Fruit fly (Drosophila melanogaster): ENCODE data around the gene MBD-R2.

Gene MBD-R2

dm6 chr3R:12381130-12381700, 25.1 kb upstream of the MBD-R2 start:
- TF ChIP-seq tj (GFP tag; optimal IDR thresholded peaks at IDR 0.05) (no peak), CG12768 (GFP tag; optimal IDR thresholded peaks at IDR 0.05) (peak; percentile 39)

dm6 chr3R:12379708-12380107, 23.6 kb upstream of the MBD-R2 start, which contains the start of gene GstD8:
TSS of gene GstD8 (plus strand) at chr3R:12380008.
- TF ChIP-seq bab1 (GFP tag; optimal IDR thresholded peaks at IDR 0.05): no peak
- TF ChIP-seq ovo (GFP tag; optimal IDR thresholded peaks at IDR 0.05): no peak
- TF ChIP-seq cnc (optimal IDR thresholded peaks at IDR 0.05): no peak
- TF ChIP-seq toe (GFP tag; optimal IDR thresholded peaks at IDR 0.05): no peak
- TF ChIP-seq pad (GFP tag; optimal IDR thresholded peaks at IDR 0.05): no peak
- TF ChIP-seq kay (GFP tag; ENCODE audit: borderline replicate concordance): no peak

dm6 chr3R:12379249-12379648, 23.2 kb upstream of the MBD-R2 start:
- no peak for TF ChIP-seq CG11617 (GFP tag; optimal IDR thresholded peaks at IDR 0.05)
- TF ChIP-seq CG7045 (GFP tag; optimal IDR thresholded peaks at IDR 0.05): no peak
- no peak for TF ChIP-seq tj (GFP tag; optimal IDR thresholded peaks at IDR 0.05)

- TF ChIP-seq CG7045 (GFP tag; optimal IDR thresholded peaks at IDR 0.05) (no peak), CG1620 (GFP tag; optimal IDR thresholded peaks at IDR 0.05) (no peak), Mnt (GFP tag; optimal IDR thresholded peaks at IDR 0.05) (no peak), kay (GFP tag; ENCODE audit: borderline replicate concordance) (peak; percentile 18), CG14711 (tag; optimal IDR thresholded peaks at IDR 0.05) (no peak)
Observed at dm6 chr3R:12378200-12378599, 22.1 kb upstream of the MBD-R2 start, which contains the start of gene GstD7. TSS of gene GstD7 (plus strand) at chr3R:12378500.

- TF ChIP-seq CG12768 (GFP tag; optimal IDR thresholded peaks at IDR 0.05) (no peak), CG33017 (tag; optimal IDR thresholded peaks at IDR 0.05) (no peak), CG11617 (GFP tag; optimal IDR thresholded peaks at IDR 0.05) (no peak), cic (GFP tag; optimal IDR thresholded peaks at IDR 0.05) (no peak), Hr96 (GFP tag; optimal IDR thresholded peaks at IDR 0.05) (no peak), kay (GFP tag; ENCODE audit: borderline replicate concordance) (no peak), pad (GFP tag; optimal IDR thresholded peaks at IDR 0.05) (no peak), CG5204 (GFP tag; optimal IDR thresholded peaks at IDR 0.05) (no peak), Crg-1 (GFP tag; optimal IDR thresholded peaks at IDR 0.05) (no peak), ovo (GFP tag; optimal IDR thresholded peaks at IDR 0.05) (no peak), bab1 (GFP tag; optimal IDR thresholded peaks at IDR 0.05) (no peak), CG14711 (tag; optimal IDR thresholded peaks at IDR 0.05) (no peak), CG7045 (GFP tag; optimal IDR thresholded peaks at IDR 0.05) (no peak)
Observed at dm6 chr3R:12376828-12377227, 20.8 kb upstream of the MBD-R2 start, which contains the start of gene GstD6. TSS of gene GstD6 (plus strand) at chr3R:12377128.

dm6 chr3R:12375258-12375783, 19.3 kb upstream of the MBD-R2 start, which contains the start of gene GstD5:
TSS of gene GstD5 (plus strand) at chr3R:12375733.
- TF ChIP-seq CG1620 (GFP tag; optimal IDR thresholded peaks at IDR 0.05) (no peak), ovo (GFP tag; optimal IDR thresholded peaks at IDR 0.05) (no peak), Clk (GFP tag; optimal IDR thresholded peaks at IDR 0.05) (no peak), CG5204 (GFP tag; optimal IDR thresholded peaks at IDR 0.05) (no peak), pad (GFP tag; optimal IDR thresholded peaks at IDR 0.05) (no peak), CG7101 (tag; optimal IDR thresholded peaks at IDR 0.05) (no peak), tj (GFP tag; optimal IDR thresholded peaks at IDR 0.05) (no peak), Hr96 (GFP tag; optimal IDR thresholded peaks at IDR 0.05) (no peak), toe (GFP tag; optimal IDR thresholded peaks at IDR 0.05) (no peak)

- TF ChIP-seq Hr96 (GFP tag; optimal IDR thresholded peaks at IDR 0.05) (no peak), Mnt (GFP tag; optimal IDR thresholded peaks at IDR 0.05) (no peak), cic (GFP tag; optimal IDR thresholded peaks at IDR 0.05) (no peak), CG5204 (GFP tag; optimal IDR thresholded peaks at IDR 0.05) (no peak), CG12768 (GFP tag; optimal IDR thresholded peaks at IDR 0.05) (no peak), tj (GFP tag; optimal IDR thresholded peaks at IDR 0.05) (no peak), CG1620 (GFP tag; optimal IDR thresholded peaks at IDR 0.05) (no peak), CG7045 (GFP tag; optimal IDR thresholded peaks at IDR 0.05) (no peak), bab1 (GFP tag; optimal IDR thresholded peaks at IDR 0.05) (no peak), CG14711 (tag; optimal IDR thresholded peaks at IDR 0.05) (no peak), toe (GFP tag; optimal IDR thresholded peaks at IDR 0.05) (no peak), pad (GFP tag; optimal IDR thresholded peaks at IDR 0.05) (no peak), CG7101 (tag; optimal IDR thresholded peaks at IDR 0.05) (no peak), kay (GFP tag; ENCODE audit: borderline replicate concordance) (no peak), Clk (GFP tag; optimal IDR thresholded peaks at IDR 0.05) (no peak), ovo (GFP tag; optimal IDR thresholded peaks at IDR 0.05) (no peak)
Observed at dm6 chr3R:12373800-12374199, 17.7 kb upstream of the MBD-R2 start, which contains the start of gene GstD4. TSS of gene GstD4 (plus strand) at chr3R:12374100.

dm6 chr3R:12372800-12373199, 16.7 kb upstream of the MBD-R2 start, which contains the start of gene GstD3:
TSS of gene GstD3 (plus strand) at chr3R:12373068.
- TF ChIP-seq Hr96 (GFP tag; optimal IDR thresholded peaks at IDR 0.05): no peak
- peak; percentile 50 for TF ChIP-seq kay (GFP tag; ENCODE audit: borderline replicate concordance)
